Worm (Caenorhabditis elegans): ENCODE data around the gene srsx-10.

ce11 chrV:4967238-4967637 lies 7.3 kb downstream of the srsx-10 start:
- TF ChIP-seq hlh-30 (tag; optimal IDR thresholded peaks at IDR 0.05; ENCODE audit: insufficient read depth) (no peak), mdl-1 (tag; optimal IDR thresholded peaks at IDR 0.05) (no peak), lsy-2 (tag; optimal IDR thresholded peaks at IDR 0.05) (no peak), daf-12 (tag; optimal IDR thresholded peaks at IDR 0.05) (no peak), unc-39 (tag; optimal IDR thresholded peaks at IDR 0.05) (no peak), lin-13 (GFP tag; optimal IDR thresholded peaks at IDR 0.05) (no peak), ctbp-1 (GFP tag; IDR thresholded peaks at IDR 0.05) (no peak), nhr-41 (GFP tag; IDR thresholded peaks at IDR 0.05) (no peak), egl-27 (tag; optimal IDR thresholded peaks at IDR 0.05) (no peak), nhr-77 (tag; optimal IDR thresholded peaks at IDR 0.05) (no peak), hmg-1.1 (GFP tag; IDR thresholded peaks at IDR 0.05) (no peak), ama-1 (optimal IDR thresholded peaks at IDR 0.05) (no peak)

Data from whole organism, L4 larva.